Worm (Caenorhabditis elegans) whole organism, L2 larva: ENCODE measurements around the gene ace-3.

Experiments used
- C34F6.9 ChIP-seq: fragments of 150-350 bp; optimal IDR thresholded peaks from 2 replicates; lab custom pipeline; 2014; ENCODE audit warnings: missing biosample characterization, missing genetic modification characterization
- F13H6.1 ChIP-seq: sonication (generic microtip); optimal IDR thresholded peaks from 2 replicates; lab custom pipeline; 2016; ENCODE audit warnings: missing genetic modification characterization, missing compliant biosample characterization
- R02D3.7 ChIP-seq: fragments of 150-350 bp; optimal IDR thresholded peaks from 2 replicates; lab custom pipeline; 2014; ENCODE audit warnings: missing biosample characterization, missing genetic modification characterization
- Y55F3AM.14 ChIP-seq: fragments of 200-800 bp; sonication (Bioruptor generic); optimal IDR thresholded peaks from 2 replicates; lab custom pipeline; 2018; ENCODE audit warnings: mild to moderate bottlenecking, missing genetic modification characterization, missing compliant biosample characterization
- ZK546.5 ChIP-seq: sonication (generic microtip); optimal IDR thresholded peaks from 2 replicates; lab custom pipeline; 2017; ENCODE audit warnings: missing biosample characterization, missing genetic modification characterization
- alr-1 ChIP-seq: fragments of 150-350 bp; optimal IDR thresholded peaks from 2 replicates; lab custom pipeline; 2014; ENCODE audit warnings: missing biosample characterization, missing genetic modification characterization
- aly-2 ChIP-seq: fragments of 150-350 bp; optimal IDR thresholded peaks from 2 replicates; lab custom pipeline; 2014; ENCODE audit warnings: missing biosample characterization, missing genetic modification characterization
- ama-1 ChIP-seq: fragments of 150-350 bp; optimal IDR thresholded peaks from 2 replicates; lab custom pipeline; 2018; ENCODE audit warnings: inconsistent platforms
- blmp-1 ChIP-seq: sonication (generic microtip); optimal IDR thresholded peaks from 2 replicates; lab custom pipeline; 2017; ENCODE audit warnings: missing genetic modification characterization, mild to moderate bottlenecking, missing compliant biosample characterization, antibody characterized with exemption, moderate library complexity; ENCODE audit not compliant: insufficient read depth
- ceh-16 ChIP-seq: fragments of 150-350 bp; optimal IDR thresholded peaks from 2 replicates; lab custom pipeline; 2014; ENCODE audit warnings: missing biosample characterization, missing genetic modification characterization
- ceh-82 ChIP-seq: fragments of 150-350 bp; optimal IDR thresholded peaks from 2 replicates; lab custom pipeline; 2014; ENCODE audit warnings: missing biosample characterization, missing genetic modification characterization
- crh-2 ChIP-seq: sonication (generic microtip); optimal IDR thresholded peaks from 2 replicates; lab custom pipeline; 2017; ENCODE audit warnings: missing biosample characterization, missing genetic modification characterization
- dmd-4 ChIP-seq: sonication (generic microtip); optimal IDR thresholded peaks from 2 replicates; lab custom pipeline; 2017; ENCODE audit warnings: missing biosample characterization, missing genetic modification characterization
- elt-1 ChIP-seq: fragments of 150-350 bp; optimal IDR thresholded peaks from 2 replicates; lab custom pipeline; 2014; ENCODE audit warnings: missing biosample characterization, missing genetic modification characterization
- elt-3 ChIP-seq: sonication (generic microtip); optimal IDR thresholded peaks from 2 replicates; lab custom pipeline; 2017; ENCODE audit warnings: missing biosample characterization, missing genetic modification characterization
- fos-1 ChIP-seq: fragments of 150-350 bp; optimal IDR thresholded peaks from 2 replicates; lab custom pipeline; 2014; ENCODE audit warnings: missing biosample characterization, missing genetic modification characterization
- gmeb-1 ChIP-seq: fragments of 150-350 bp; optimal IDR thresholded peaks from 2 replicates; lab custom pipeline; 2014; ENCODE audit warnings: missing biosample characterization, missing genetic modification characterization
- lin-11 ChIP-seq: fragments of 150-350 bp; sonication (generic microtip); optimal IDR thresholded peaks from 2 replicates; lab custom pipeline; 2014; ENCODE audit warnings: missing biosample characterization, missing genetic modification characterization, inconsistent platforms, mixed read lengths
- lin-39 ChIP-seq: fragments of 150-350 bp; optimal IDR thresholded peaks from 2 replicates; lab custom pipeline; 2014; ENCODE audit warnings: missing biosample characterization, missing genetic modification reagents, missing genetic modification characterization
- mab-5 ChIP-seq: fragments of 150-350 bp; optimal IDR thresholded peaks from 2 replicates; lab custom pipeline; 2014; ENCODE audit warnings: missing biosample characterization, missing genetic modification characterization
- mbf-1 ChIP-seq: sonication (generic microtip); optimal IDR thresholded peaks from 2 replicates; lab custom pipeline; 2017; ENCODE audit warnings: missing biosample characterization, missing genetic modification characterization
- mdl-1 ChIP-seq, 2 experiments: fragments of 150-350 bp in 1 of 2; sonication (generic microtip) in 1 of 2; optimal IDR thresholded peaks; 2 replicates each; lab custom pipeline; 2017; ENCODE audit warnings: missing biosample characterization in 2 of 2, missing genetic modification characterization in 2 of 2
- nhr-10 ChIP-seq: sonication (generic microtip); optimal IDR thresholded peaks from 2 replicates; lab custom pipeline; 2017; ENCODE audit warnings: missing biosample characterization, missing genetic modification characterization
- nhr-11 ChIP-seq: fragments of 150-350 bp; optimal IDR thresholded peaks from 2 replicates; lab custom pipeline; 2014; ENCODE audit warnings: missing biosample characterization, missing genetic modification characterization
- nhr-12 ChIP-seq: fragments of 150-350 bp; optimal IDR thresholded peaks from 2 replicates; lab custom pipeline; 2014; ENCODE audit warnings: missing biosample characterization, missing genetic modification characterization
- nhr-129 ChIP-seq: fragments of 150-350 bp; optimal IDR thresholded peaks from 2 replicates; lab custom pipeline; 2014; ENCODE audit warnings: missing biosample characterization, missing genetic modification characterization
- nhr-21 ChIP-seq: fragments of 150-350 bp; optimal IDR thresholded peaks from 2 replicates; lab custom pipeline; 2014; ENCODE audit warnings: missing biosample characterization, missing genetic modification characterization
- nhr-23 ChIP-seq: fragments of 150-350 bp; optimal IDR thresholded peaks from 2 replicates; lab custom pipeline; 2014; ENCODE audit warnings: missing biosample characterization, missing genetic modification reagents, missing genetic modification characterization
- nhr-237 ChIP-seq: fragments of 150-350 bp; optimal IDR thresholded peaks from 2 replicates; lab custom pipeline; 2014; ENCODE audit warnings: missing biosample characterization, missing genetic modification characterization
- nhr-25 ChIP-seq: fragments of 150-350 bp; sonication (generic microtip); optimal IDR thresholded peaks from 3 replicates; lab custom pipeline; 2014; ENCODE audit warnings: missing biosample characterization, missing genetic modification characterization
- nhr-6 ChIP-seq: fragments of 150-350 bp; optimal IDR thresholded peaks from 2 replicates; lab custom pipeline; 2014; ENCODE audit warnings: missing biosample characterization, missing genetic modification characterization
- nhr-77 ChIP-seq: fragments of 150-350 bp; optimal IDR thresholded peaks from 2 replicates; lab custom pipeline; 2014; ENCODE audit warnings: missing biosample characterization, missing genetic modification characterization
- peb-1 ChIP-seq: fragments of 150-350 bp; optimal IDR thresholded peaks from 2 replicates; lab custom pipeline; 2014; ENCODE audit warnings: missing biosample characterization, missing genetic modification characterization
- sem-4 ChIP-seq: fragments of 150-350 bp; optimal IDR thresholded peaks from 2 replicates; lab custom pipeline; 2014; ENCODE audit warnings: missing biosample characterization, missing genetic modification reagents, missing genetic modification characterization
- skn-1 ChIP-seq: sonication (generic microtip); optimal IDR thresholded peaks from 2 replicates; lab custom pipeline; 2017; ENCODE audit warnings: missing biosample characterization, missing genetic modification characterization
- sma-3 ChIP-seq: sonication (generic microtip); optimal IDR thresholded peaks from 2 replicates; lab custom pipeline; 2016; ENCODE audit warnings: missing genetic modification reagents, missing genetic modification characterization, missing compliant biosample characterization
- sma-9 ChIP-seq, 2 experiments: fragments of 150-350 bp in 1 of 2; sonication (generic microtip) in 1 of 2; optimal IDR thresholded peaks; 2 replicates each; lab custom pipeline; 2014 to 2016; ENCODE audit warnings: missing genetic modification characterization in 2 of 2, mild to moderate bottlenecking in 1 of 2, missing biosample characterization in 1 of 2, missing compliant biosample characterization in 1 of 2, missing genetic modification reagents in 1 of 2, moderate library complexity in 1 of 2
- snpc-4 ChIP-seq: fragments of 150-350 bp; optimal IDR thresholded peaks from 2 replicates; lab custom pipeline; 2014; ENCODE audit warnings: missing biosample characterization, missing genetic modification characterization
- unc-39 ChIP-seq: fragments of 150-350 bp; optimal IDR thresholded peaks from 2 replicates; lab custom pipeline; 2014; ENCODE audit warnings: missing biosample characterization, missing genetic modification characterization
- unc-55 ChIP-seq: fragments of 150-350 bp; sonication (generic microtip); optimal IDR thresholded peaks from 3 replicates; lab custom pipeline; 2014; ENCODE audit warnings: missing biosample characterization, missing genetic modification reagents, missing genetic modification characterization
- unc-62 ChIP-seq: fragments of 150-350 bp; optimal IDR thresholded peaks from 2 replicates; lab custom pipeline; 2014; ENCODE audit warnings: missing biosample characterization, missing genetic modification reagents, missing genetic modification characterization
- zag-1 ChIP-seq: fragments of 150-350 bp; optimal IDR thresholded peaks from 2 replicates; lab custom pipeline; 2014; ENCODE audit warnings: missing biosample characterization, missing genetic modification characterization
- ztf-1 ChIP-seq: fragments of 200-800 bp; sonication (Bioruptor generic); conservative IDR thresholded peaks from 2 replicates; pipeline ENCODE4 v1.3.6; 2022; ENCODE audit warnings: missing genetic modification characterization, missing compliant biosample characterization
- ztf-11 ChIP-seq: sonication (generic microtip); optimal IDR thresholded peaks from 2 replicates; lab custom pipeline; 2017; ENCODE audit warnings: missing biosample characterization, missing genetic modification characterization
- ztf-4 ChIP-seq: fragments of 150-350 bp; optimal IDR thresholded peaks from 2 replicates; lab custom pipeline; 2014; ENCODE audit warnings: missing biosample characterization, missing genetic modification characterization

Gene ace-3

DNA sequence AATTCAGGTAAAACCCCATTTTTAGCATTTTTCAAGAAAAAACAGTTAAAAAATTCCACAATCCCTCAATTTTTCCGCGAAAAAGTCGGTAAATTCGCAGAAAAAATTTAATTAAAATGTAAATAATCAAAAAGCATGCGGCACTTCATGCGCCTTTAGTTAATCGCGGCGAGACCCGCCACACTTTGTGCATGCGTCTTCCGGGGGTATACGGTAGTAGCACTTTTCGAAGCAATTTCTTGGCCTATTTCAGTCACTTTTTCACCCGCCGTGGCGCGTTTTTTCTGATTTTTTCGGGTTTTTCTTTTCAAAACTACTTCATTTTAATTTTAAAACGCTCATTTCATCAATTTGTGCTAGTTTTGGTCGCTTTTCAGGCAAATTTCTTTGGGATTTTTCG, 41.8 kb downstream of the ace-3 start:
- TF ChIP-seq nhr-10 (tag; lab: Kevin White, UChicago), result no peak
- TF ChIP-seq ztf-11, result no peak
- TF ChIP-seq peb-1 (tag; lab: Kevin White, UChicago), result no peak
- no peak for TF ChIP-seq unc-55 (GFP tag; lab: Kevin White, UChicago)
- no peak for TF ChIP-seq gmeb-1 (tag; lab: Kevin White, UChicago)
- no peak for TF ChIP-seq nhr-11 (tag; lab: Kevin White, UChicago)
- TF ChIP-seq elt-3 (tag; lab: Kevin White, UChicago), result no peak
- TF ChIP-seq unc-62 (GFP tag; lab: Kevin White, UChicago), result no peak
- no peak for TF ChIP-seq unc-39 (tag; lab: Kevin White, UChicago)
- TF ChIP-seq R02D3.7 (tag; lab: Kevin White, UChicago), result no peak
- TF ChIP-seq nhr-129 (tag; lab: Kevin White, UChicago), result no peak
- TF ChIP-seq mab-5 (tag; lab: Kevin White, UChicago), result no peak
- no peak for TF ChIP-seq nhr-21
- no peak for TF ChIP-seq elt-1
- no peak for TF ChIP-seq mdl-1 (tag; optimal IDR thresholded peaks at IDR 0.05; lab: Kevin White, UChicago)
- no peak for TF ChIP-seq nhr-6 (tag; lab: Kevin White, UChicago)
- TF ChIP-seq snpc-4 (tag; lab: Kevin White, UChicago), result no peak
- TF ChIP-seq sem-4 (tag; lab: Kevin White, UChicago), result no peak
- TF ChIP-seq fos-1 (tag; lab: Kevin White, UChicago), result no peak

DNA sequence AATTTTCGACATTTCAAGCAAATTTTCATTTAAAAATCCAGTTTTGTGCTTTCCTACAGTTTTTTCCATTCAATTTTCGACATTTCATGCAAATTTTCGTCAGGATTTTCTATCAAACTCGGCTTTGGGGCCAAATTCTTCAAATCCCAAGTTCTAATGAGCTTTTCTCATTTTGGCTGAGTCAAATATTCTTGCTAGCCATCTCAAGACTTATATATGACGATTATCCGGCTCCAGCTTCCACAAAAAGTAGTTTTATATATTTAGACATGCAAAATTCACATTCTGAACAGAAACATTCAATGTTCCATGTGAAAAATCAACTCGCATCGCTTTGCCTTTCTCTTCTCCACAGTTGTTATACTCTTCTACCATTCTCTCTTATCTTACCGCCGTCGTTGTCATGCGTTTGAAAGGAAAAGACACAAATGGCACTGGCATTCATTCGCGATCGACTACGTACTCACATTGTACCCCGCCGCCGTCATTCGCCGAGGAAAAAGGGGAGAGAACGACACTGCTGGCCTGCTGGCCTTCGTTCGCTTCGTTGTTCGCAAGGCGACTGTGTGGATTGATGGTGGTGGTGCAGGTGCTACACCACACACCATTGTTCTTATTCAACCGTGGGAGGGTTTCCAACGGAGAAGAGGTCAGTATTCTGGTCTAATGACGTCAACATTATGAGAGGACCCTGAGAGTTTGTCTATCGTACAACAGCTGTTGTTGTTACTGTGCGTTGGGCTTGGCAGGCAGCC, 42.5 kb downstream of the ace-3 start:
- TF ChIP-seq alr-1 (tag; lab: Kevin White, UChicago), result no peak
- peak; percentile 35 for TF ChIP-seq blmp-1 (tag; lab: Kevin White, UChicago)
- TF ChIP-seq elt-1, result no peak
- TF ChIP-seq crh-2, result peak; percentile 9
- peak; percentile 12 for TF ChIP-seq F13H6.1
- TF ChIP-seq lin-39 (tag; lab: Kevin White, UChicago), result no peak
- peak; percentile 60 for TF ChIP-seq sma-3 (GFP tag; lab: Kevin White, UChicago)
- TF ChIP-seq nhr-77 (tag; lab: Kevin White, UChicago), result no peak
- no peak for TF ChIP-seq unc-55 (GFP tag; lab: Kevin White, UChicago)
- peak; percentile 86 for TF ChIP-seq nhr-25 (tag; lab: Kevin White, UChicago)
- TF ChIP-seq nhr-129 (tag; lab: Kevin White, UChicago), result peak; percentile 51
- TF ChIP-seq gmeb-1 (tag; lab: Kevin White, UChicago), result peak; percentile 36
- TF ChIP-seq fos-1 (tag; lab: Kevin White, UChicago), result peak; percentile 66
- TF ChIP-seq unc-62 (GFP tag; lab: Kevin White, UChicago), result no peak

DNA sequence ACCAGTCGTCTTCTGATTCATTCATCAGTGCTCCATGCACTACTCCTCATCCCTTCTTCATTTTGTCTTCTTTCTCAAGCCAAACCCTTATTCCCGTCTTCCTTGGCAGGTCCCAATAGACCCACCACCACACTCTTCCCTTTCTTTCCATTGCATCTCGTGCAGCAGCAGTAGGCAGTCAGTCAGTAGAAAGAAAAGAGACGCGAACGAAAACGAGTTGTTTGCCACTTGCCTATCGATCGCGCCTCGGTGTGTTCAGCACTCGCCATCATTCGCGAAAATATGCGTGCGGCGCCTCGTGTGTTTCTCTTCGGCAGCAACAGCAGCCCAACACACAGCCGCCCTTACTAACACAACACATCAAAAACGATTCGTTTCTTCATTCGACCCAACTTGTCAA, 44.1 kb downstream of the ace-3 start:
- TF ChIP-seq ceh-16 (tag; lab: Kevin White, UChicago) (no peak), unc-39 (tag; lab: Kevin White, UChicago) (no peak), peb-1 (tag; lab: Kevin White, UChicago) (no peak), fos-1 (tag; lab: Kevin White, UChicago) (peak; percentile 48), nhr-23 (no peak), Y55F3AM.14 (GFP tag; lab: Kevin White, UChicago) (no peak), ztf-11 (no peak), ztf-1 (GFP tag; lab: Robert Waterston, UW) (no peak), mdl-1 (tag; optimal IDR thresholded peaks at IDR 0.05; lab: Kevin White, UChicago) (peak; percentile 53 to 60), nhr-77 (tag; lab: Kevin White, UChicago) (no peak), lin-11 (tag; lab: Kevin White, UChicago) (no peak), ztf-4 (tag; lab: Kevin White, UChicago) (peak; percentile 39), unc-55 (GFP tag; lab: Kevin White, UChicago) (peak; percentile 25), nhr-25 (tag; lab: Kevin White, UChicago) (peak; percentile 37), nhr-12 (tag; lab: Kevin White, UChicago) (no peak), sma-3 (GFP tag; lab: Kevin White, UChicago) (peak; percentile 19), ama-1 (no peak), skn-1 (tag; lab: Kevin White, UChicago) (no peak), C34F6.9 (tag; lab: Kevin White, UChicago) (peak; percentile 43), lin-39 (tag; lab: Kevin White, UChicago) (no peak), snpc-4 (tag; lab: Kevin White, UChicago) (no peak), dmd-4 (no peak), unc-62 (GFP tag; lab: Kevin White, UChicago) (no peak), zag-1 (tag; lab: Kevin White, UChicago) (no peak), blmp-1 (tag; lab: Kevin White, UChicago) (no peak), sem-4 (tag; lab: Kevin White, UChicago) (no peak), nhr-21 (no peak), F13H6.1 (peak; percentile 51), R02D3.7 (tag; lab: Kevin White, UChicago) (no peak), crh-2 (peak; percentile 57), nhr-11 (tag; lab: Kevin White, UChicago) (no peak), elt-1 (no peak), ceh-82 (tag; lab: Kevin White, UChicago) (no peak), nhr-129 (tag; lab: Kevin White, UChicago) (peak; percentile 79), sma-9 (GFP tag; optimal IDR thresholded peaks at IDR 0.05; lab: Kevin White, UChicago) (peak; percentile 56), sma-9 (tag; optimal IDR thresholded peaks at IDR 0.05; lab: Kevin White, UChicago) (no peak), mbf-1 (no peak), ZK546.5 (tag; lab: Kevin White, UChicago) (no peak), aly-2 (no peak), nhr-237 (tag; lab: Kevin White, UChicago) (no peak)
